Fruit fly (Drosophila melanogaster) whole organism, pupa: ENCODE data around the gene kkv.

Experiments used
- CG10348 ChIP-seq: fragments of 200-800 bp; sonication (Bioruptor generic); IDR thresholded peaks from 2 replicates; pipeline ENCODE4 v1.3.6; 2022; ENCODE audit warnings: missing biosample characterization, missing genetic modification characterization
- CG12605 ChIP-seq: fragments of 200-800 bp; sonication (Bioruptor generic); IDR thresholded peaks from 2 replicates; pipeline ENCODE4 v1.3.6; 2022; ENCODE audit warnings: missing biosample characterization, missing genetic modification characterization
- CG13204 ChIP-seq: fragments of 200-800 bp; sonication (Bioruptor generic); optimal IDR thresholded peaks from 2 replicates; lab custom pipeline; 2018; ENCODE audit warnings: missing biosample characterization, mild to moderate bottlenecking, missing genetic modification characterization, moderate library complexity
- CG14655 ChIP-seq: fragments of 200-800 bp; sonication (Bioruptor generic); optimal IDR thresholded peaks from 3 replicates; lab custom pipeline; 2017; ENCODE audit warnings: mild to moderate bottlenecking, missing biosample characterization, missing genetic modification reagents, missing genetic modification characterization
- CG15710 ChIP-seq: fragments of 200-800 bp; sonication (Bioruptor generic); optimal IDR thresholded peaks from 2 replicates; lab custom pipeline; 2018; ENCODE audit warnings: missing biosample characterization, mild to moderate bottlenecking, missing genetic modification characterization, moderate library complexity
- CG17806 ChIP-seq: fragments of 200-800 bp; sonication (Bioruptor generic); optimal IDR thresholded peaks from 2 replicates; lab custom pipeline; 2018; ENCODE audit warnings: missing biosample characterization, mild to moderate bottlenecking, missing genetic modification characterization, moderate library complexity
- CG32121 ChIP-seq: fragments of 200-800 bp; sonication (Bioruptor generic); IDR thresholded peaks from 2 replicates; pipeline ENCODE4 v1.3.6; 2022; ENCODE audit warnings: missing biosample characterization, missing genetic modification characterization
- CG34367 ChIP-seq: fragments of 200-800 bp; sonication (Bioruptor generic); optimal IDR thresholded peaks from 2 replicates; lab custom pipeline; 2018; ENCODE audit warnings: missing biosample characterization, mild to moderate bottlenecking, missing genetic modification characterization
- CG4496 ChIP-seq: fragments of 200-800 bp; sonication (Bioruptor generic); IDR thresholded peaks from 3 replicates; pipeline ENCODE4 v1.3.6; 2022; ENCODE audit warnings: missing biosample characterization, missing genetic modification characterization
- CG8159 ChIP-seq: fragments of 200-800 bp; sonication (Bioruptor generic); optimal IDR thresholded peaks from 3 replicates; lab custom pipeline; 2018; ENCODE audit warnings: missing biosample characterization, mild to moderate bottlenecking, missing genetic modification characterization, moderate library complexity
- CG8301 ChIP-seq: fragments of 200-800 bp; sonication (Bioruptor generic); optimal IDR thresholded peaks from 2 replicates; lab custom pipeline; 2018; ENCODE audit warnings: missing biosample characterization, mild to moderate bottlenecking, missing genetic modification characterization
- CG9948 ChIP-seq: fragments of 200-800 bp; sonication (Bioruptor generic); optimal IDR thresholded peaks from 2 replicates; lab custom pipeline; 2018; ENCODE audit warnings: missing biosample characterization, mild to moderate bottlenecking, missing genetic modification characterization, moderate library complexity
- D1 ChIP-seq: fragments of 200-800 bp; sonication (Bioruptor generic); optimal IDR thresholded peaks from 2 replicates; lab custom pipeline; 2018; ENCODE audit warnings: missing biosample characterization, mild to moderate bottlenecking, missing genetic modification characterization, moderate library complexity
- EcR ChIP-seq: fragments of 200-800 bp; sonication (Bioruptor generic); optimal IDR thresholded peaks from 3 replicates; lab custom pipeline; 2019; ENCODE audit warnings: missing biosample characterization, missing genetic modification characterization, mild to moderate bottlenecking, moderate library complexity, missing genetic modification reagents
- Ets98B ChIP-seq: fragments of 200-800 bp; sonication (Bioruptor generic); IDR thresholded peaks from 2 replicates; pipeline ENCODE4 v1.3.6; 2022; ENCODE audit warnings: missing biosample characterization, missing genetic modification characterization
- Pif1A ChIP-seq: fragments of 200-800 bp; sonication (Bioruptor generic); optimal IDR thresholded peaks from 3 replicates; lab custom pipeline; 2016; ENCODE audit warnings: missing biosample characterization, missing genetic modification characterization
- Pif1B ChIP-seq: fragments of 200-800 bp; sonication (Bioruptor generic); optimal IDR thresholded peaks from 3 replicates; lab custom pipeline; 2016; ENCODE audit warnings: missing biosample characterization, missing genetic modification characterization
- Snoo ChIP-seq: fragments of 200-800 bp; sonication (Bioruptor generic); optimal IDR thresholded peaks from 3 replicates; lab custom pipeline; 2017; ENCODE audit warnings: missing biosample characterization, mild to moderate bottlenecking, missing genetic modification characterization, inconsistent platforms
- fd96Ca ChIP-seq: fragments of 200-800 bp; sonication (Bioruptor generic); IDR thresholded peaks from 3 replicates; pipeline ENCODE4 v1.3.6; 2022; ENCODE audit warnings: missing biosample characterization, missing genetic modification characterization
- gl ChIP-seq: fragments of 200-800 bp; sonication (Bioruptor generic); optimal IDR thresholded peaks from 2 replicates; lab custom pipeline; 2018; ENCODE audit warnings: missing biosample characterization, mild to moderate bottlenecking, missing genetic modification characterization
- rn ChIP-seq: fragments of 200-800 bp; sonication (Bioruptor generic); IDR thresholded peaks from 2 replicates; pipeline ENCODE4 v1.3.6; 2022; ENCODE audit warnings: missing biosample characterization, missing genetic modification characterization

Gene kkv

DNA sequence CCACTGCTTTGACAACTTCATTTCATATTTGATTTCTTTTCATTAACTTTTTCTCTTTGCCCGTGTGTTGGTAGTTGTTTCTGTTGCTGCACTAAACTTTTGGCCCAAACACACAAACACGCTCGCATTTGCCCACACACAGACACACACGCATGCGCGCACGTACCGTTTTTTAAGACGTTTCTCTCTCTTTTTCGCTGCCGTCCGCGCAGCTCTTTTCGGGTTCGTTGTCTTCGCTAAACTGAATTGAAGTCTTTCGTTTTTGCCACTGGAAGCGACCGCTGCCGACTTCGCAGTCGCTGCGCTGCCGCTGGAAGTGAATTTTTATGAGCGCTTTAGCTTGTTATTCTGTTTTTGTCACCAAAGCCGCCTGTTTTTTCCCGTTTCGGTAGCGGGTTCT, at the start of gene kkv:
kkv (minus strand) TSS at position 246 of the 400 bp plus-strand sequence.
- TF ChIP-seq Ets98B (GFP tag; lab: Robert Waterston, UW): peak; percentile 42; the same call in 1 of the 2 replicates
- no peak; the same call in 1 of the 2 replicates for TF ChIP-seq rn
- peak; percentile 58 for TF ChIP-seq EcR (GFP tag; lab: Kevin White, UChicago)

DNA sequence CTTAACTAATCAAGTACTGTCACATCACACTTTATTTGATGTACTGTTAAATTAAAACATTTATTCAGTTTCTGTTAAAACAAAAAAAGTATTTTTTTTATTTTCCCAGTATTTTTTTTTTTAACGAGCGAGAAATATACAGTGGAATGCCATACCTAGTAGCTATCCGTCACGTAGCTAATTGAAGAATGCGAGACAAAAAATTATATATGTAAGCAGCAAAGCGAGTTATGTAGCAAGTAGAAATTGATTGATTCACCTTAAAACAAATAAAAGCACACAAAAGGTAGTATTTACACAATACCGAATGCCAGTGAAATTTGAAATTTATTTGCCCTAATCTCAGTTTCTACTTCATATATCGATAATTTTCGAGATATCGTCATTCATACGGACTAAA, 46.1 kb upstream of the kkv start:
- no peak for TF ChIP-seq CG13204
- no peak for TF ChIP-seq fd96Ca (GFP tag; lab: Robert Waterston, UW)
- no peak for TF ChIP-seq EcR (GFP tag; lab: Kevin White, UChicago)
- no peak for TF ChIP-seq CG12605
- no peak for TF ChIP-seq CG8159 (tag; lab: Kevin White, UChicago)
- TF ChIP-seq Ets98B (GFP tag; lab: Robert Waterston, UW): no peak
- no peak for TF ChIP-seq CG15710 (tag; lab: Kevin White, UChicago)
- no peak for TF ChIP-seq Snoo (tag; lab: Kevin White, UChicago)
- no peak for TF ChIP-seq CG17806 (tag; lab: Kevin White, UChicago)
- TF ChIP-seq gl (tag; lab: Kevin White, UChicago): no peak
- no peak for TF ChIP-seq Pif1B
- no peak for TF ChIP-seq CG14655
- TF ChIP-seq rn: no peak
- no peak for TF ChIP-seq CG34367 (tag; lab: Kevin White, UChicago)
- TF ChIP-seq CG9948: no peak
- no peak for TF ChIP-seq CG32121

DNA sequence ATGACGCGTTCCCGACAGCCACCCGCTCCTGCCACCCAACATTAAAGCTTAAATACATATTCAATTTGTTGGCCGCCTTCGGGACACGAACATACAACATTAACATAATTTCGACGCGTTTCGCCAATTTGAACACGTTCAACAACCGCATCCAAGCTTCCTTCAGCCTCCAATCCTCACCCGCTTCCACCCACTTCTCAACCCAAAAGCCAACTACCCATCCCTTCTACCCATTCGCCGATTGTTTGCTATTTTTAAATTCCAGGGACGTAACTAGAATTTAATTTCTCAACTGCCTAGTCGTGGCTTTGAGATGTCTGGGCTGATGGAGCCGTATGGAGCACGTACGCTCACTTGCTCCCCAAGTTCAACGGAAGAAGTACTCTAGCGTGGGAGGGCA, 37.1 kb upstream of the kkv start:
- no peak for TF ChIP-seq CG10348 (GFP tag; lab: Robert Waterston, UW)
- TF ChIP-seq gl (tag; lab: Kevin White, UChicago): no peak
- TF ChIP-seq CG4496 (GFP tag; lab: Robert Waterston, UW): no peak
- no peak for TF ChIP-seq CG9948
- no peak for TF ChIP-seq EcR (GFP tag; lab: Kevin White, UChicago)
- TF ChIP-seq D1: no peak
- TF ChIP-seq CG13204: no peak
- TF ChIP-seq rn: no peak
- no peak for TF ChIP-seq Pif1A (GFP tag; lab: Kevin White, UChicago)

DNA sequence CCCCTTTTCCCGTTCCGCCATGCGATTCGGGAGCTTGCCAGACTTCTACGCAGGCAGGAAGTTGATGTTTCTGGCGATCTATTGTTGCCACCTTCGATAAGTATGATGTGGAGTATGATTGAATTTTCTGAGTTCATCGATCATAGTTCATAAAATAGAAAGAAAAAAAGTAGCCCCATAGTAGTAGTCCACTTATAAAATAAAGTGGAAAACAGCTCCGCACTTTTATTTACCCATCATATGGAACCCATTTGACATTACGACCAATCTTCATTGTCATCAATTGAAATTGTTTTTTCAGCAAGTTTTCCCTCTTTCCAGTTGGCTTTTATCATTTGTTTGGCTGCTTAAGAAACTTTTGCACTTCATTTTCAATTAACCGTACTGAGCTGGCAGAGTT, 34.5 kb upstream of the kkv start, which contains the start of gene CG12147:
CG12147 (minus strand) TSS at position 101 of the 400 bp plus-strand sequence.
- TF ChIP-seq CG8159 (tag; lab: Kevin White, UChicago) (no peak), CG14655 (no peak), EcR (GFP tag; lab: Kevin White, UChicago) (no peak), CG4496 (GFP tag; lab: Robert Waterston, UW) (no peak), Snoo (tag; lab: Kevin White, UChicago) (no peak), CG10348 (GFP tag; lab: Robert Waterston, UW) (no peak), CG17806 (tag; lab: Kevin White, UChicago) (no peak), D1 (no peak), CG8301 (tag; lab: Kevin White, UChicago) (no peak)

DNA sequence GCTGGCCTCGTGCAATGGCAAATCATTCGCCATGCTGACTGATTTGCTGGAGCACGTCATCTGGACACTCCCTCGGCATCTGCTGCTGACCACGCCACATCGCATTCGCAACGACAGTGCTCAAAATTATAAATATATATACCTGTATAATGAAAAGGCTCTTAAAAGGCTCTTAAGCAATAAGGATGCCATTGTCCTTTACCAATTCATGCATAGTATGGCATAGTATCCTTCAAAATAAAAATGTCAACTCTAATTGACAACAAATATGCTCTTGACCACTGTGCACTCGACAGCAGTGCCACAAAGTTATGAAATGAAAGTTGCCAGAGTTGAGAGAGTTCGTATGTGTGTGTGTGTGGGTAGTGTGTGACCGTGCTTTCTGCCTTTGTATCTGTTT, 29.5 kb upstream of the kkv start:
- no peak for TF ChIP-seq CG9948
- no peak for TF ChIP-seq gl (tag; lab: Kevin White, UChicago)
- no peak for TF ChIP-seq CG32121
- TF ChIP-seq CG34367 (tag; lab: Kevin White, UChicago): no peak
- peak; percentile 59; the same call in 1 of the 3 replicates for TF ChIP-seq CG4496 (GFP tag; lab: Robert Waterston, UW)
- TF ChIP-seq CG8301 (tag; lab: Kevin White, UChicago): no peak
- TF ChIP-seq Snoo (tag; lab: Kevin White, UChicago): no peak
- no peak; the same call in 2 of the 3 replicates for TF ChIP-seq fd96Ca (GFP tag; lab: Robert Waterston, UW)
- peak; percentile 11 for TF ChIP-seq CG14655
- TF ChIP-seq CG8159 (tag; lab: Kevin White, UChicago): peak; percentile 3
- TF ChIP-seq CG10348 (GFP tag; lab: Robert Waterston, UW): no peak
- TF ChIP-seq rn: no peak
- TF ChIP-seq CG15710 (tag; lab: Kevin White, UChicago): no peak
- TF ChIP-seq Pif1A (GFP tag; lab: Kevin White, UChicago): no peak
- TF ChIP-seq CG13204: no peak
- no peak for TF ChIP-seq CG12605
- no peak for TF ChIP-seq D1
- TF ChIP-seq Ets98B (GFP tag; lab: Robert Waterston, UW): peak; percentile 50; the same call in 1 of the 2 replicates
- TF ChIP-seq Pif1B: no peak
- TF ChIP-seq EcR (GFP tag; lab: Kevin White, UChicago): no peak
- no peak for TF ChIP-seq CG17806 (tag; lab: Kevin White, UChicago)

DNA sequence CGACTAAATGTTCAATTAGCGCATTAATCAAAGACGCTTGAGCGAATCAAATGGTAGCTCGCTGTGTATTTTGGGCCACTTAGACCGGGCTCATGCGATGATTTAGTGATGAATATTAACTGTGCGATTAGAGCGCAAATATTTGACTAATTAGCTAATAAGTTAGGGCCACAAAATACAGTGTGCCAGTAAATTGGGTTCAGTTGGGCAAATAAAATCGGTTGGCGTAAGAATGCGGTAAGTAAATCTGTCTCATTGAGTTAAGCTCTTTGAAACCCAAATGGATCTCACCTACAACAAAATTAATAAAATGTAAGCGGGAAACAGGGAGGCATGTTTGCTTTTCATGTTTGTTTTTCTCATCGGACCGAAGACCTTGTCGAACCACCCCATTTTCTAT, 27.8 kb upstream of the kkv start:
- no peak for TF ChIP-seq gl (tag; lab: Kevin White, UChicago)
- no peak for TF ChIP-seq CG17806 (tag; lab: Kevin White, UChicago)
- TF ChIP-seq D1: no peak
- no peak for TF ChIP-seq CG34367 (tag; lab: Kevin White, UChicago)
- TF ChIP-seq, all 21 proteins: peak for 0

DNA sequence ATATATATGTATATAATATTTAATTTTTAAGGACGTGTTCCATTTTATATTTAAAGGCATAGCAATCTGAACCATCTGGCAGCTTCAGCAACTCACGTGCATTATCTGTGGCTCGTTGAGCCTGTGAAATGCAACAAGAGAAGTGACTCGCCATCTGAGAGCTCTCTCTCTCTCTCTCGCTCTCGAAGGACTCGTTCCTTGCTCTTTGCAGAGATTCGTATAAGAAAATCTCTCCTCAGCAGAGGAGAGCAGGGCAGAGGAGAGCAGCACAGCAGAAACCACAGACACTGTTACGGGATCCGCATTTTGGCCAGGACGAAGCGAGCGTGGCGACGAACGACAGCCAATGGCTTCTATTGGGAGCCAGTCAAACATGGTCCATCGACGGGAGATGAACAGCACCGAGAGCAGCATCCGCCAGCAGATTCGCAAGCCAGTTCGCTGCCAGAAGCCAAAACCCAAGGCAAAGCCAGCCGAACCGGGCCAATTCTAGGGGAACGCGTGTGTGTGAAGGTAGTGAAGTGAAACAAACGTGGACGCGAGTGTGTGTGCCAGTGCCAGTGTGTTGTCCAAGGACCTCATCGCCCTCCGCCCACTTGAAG, 21.6 kb upstream of the kkv start, which contains the start of gene CG14669:
CG14669 (plus strand) TSS at position 381 of the 602 bp plus-strand sequence.
- TF ChIP-seq Ets98B (GFP tag; lab: Robert Waterston, UW) (no peak), Pif1A (GFP tag; lab: Kevin White, UChicago) (no peak), Pif1B (no peak), CG32121 (no peak), CG14655 (no peak), CG12605 (no peak), gl (tag; lab: Kevin White, UChicago) (no peak), EcR (GFP tag; lab: Kevin White, UChicago) (no peak), fd96Ca (GFP tag; lab: Robert Waterston, UW) (no peak), CG13204 (no peak), CG34367 (tag; lab: Kevin White, UChicago) (no peak), rn (no peak), CG17806 (tag; lab: Kevin White, UChicago) (no peak), CG8301 (tag; lab: Kevin White, UChicago) (no peak), D1 (no peak), Snoo (tag; lab: Kevin White, UChicago) (no peak), CG4496 (GFP tag; lab: Robert Waterston, UW) (no peak)
- TF ChIP-seq, all 21 proteins: peak for 0
